Worm (Caenorhabditis elegans): ENCODE measurements around the gene F10G7.9.
A peak's percentile ranks its signal among the peaks of the same experiment; 100 is the strongest.

DNA sequence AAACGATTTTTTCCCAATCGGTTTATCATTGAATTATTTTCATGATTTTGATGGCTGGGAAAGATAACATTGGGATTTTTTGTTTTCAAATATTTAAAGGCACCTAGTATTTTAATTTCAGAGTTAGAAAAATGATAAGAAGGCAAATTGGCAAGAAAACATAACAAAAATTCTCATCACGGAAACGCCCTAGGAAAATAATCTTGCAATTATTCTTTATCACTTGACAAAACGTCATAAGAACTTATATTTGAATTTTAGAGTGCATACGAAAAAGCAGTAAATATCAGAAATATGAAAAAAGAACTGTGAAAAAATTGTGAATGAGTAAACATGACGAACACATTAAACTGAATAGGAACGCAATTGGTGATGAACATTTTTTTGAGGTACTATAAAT, 48.9 kb downstream of the F10G7.9 start:
- TF ChIP-seq sox-4 (tag; optimal IDR thresholded peaks at IDR 0.05) (no peak), mep-1 (tag; optimal IDR thresholded peaks at IDR 0.05) (no peak), lin-13 (GFP tag; optimal IDR thresholded peaks at IDR 0.05) (no peak), elt-2 (tag; optimal IDR thresholded peaks at IDR 0.05) (peak; percentile 80), ztf-4 (tag; optimal IDR thresholded peaks at IDR 0.05) (no peak), mdl-1 (tag; optimal IDR thresholded peaks at IDR 0.05) (no peak), Y116A8C.19 (tag; optimal IDR thresholded peaks at IDR 0.05; ENCODE audit: borderline replicate concordance) (no peak), snpc-4 (tag; optimal IDR thresholded peaks at IDR 0.05) (no peak), nhr-12 (tag; optimal IDR thresholded peaks at IDR 0.05) (no peak), egl-27 (tag; optimal IDR thresholded peaks at IDR 0.05) (no peak)
